Fruit fly (Drosophila melanogaster) whole organism, embryonic: Measurements from ENCODE around the gene hry.

ENCODE experiments used
- ATbp ChIP-seq: fragments of 200-800 bp; sonication (Bioruptor generic); optimal IDR thresholded peaks from 2 replicates; lab custom pipeline; 2017; ENCODE audit warnings: missing biosample characterization, mild to moderate bottlenecking, missing genetic modification characterization, missing genetic modification reagents
- C15 ChIP-seq: fragments of 200-800 bp; sonication (Bioruptor generic); IDR thresholded peaks from 3 replicates; pipeline ENCODE4 v1.3.6; 2022; ENCODE audit warnings: missing biosample characterization, missing genetic modification characterization
- CG10959 ChIP-seq: fragments of 200-800 bp; sonication (Bioruptor generic); IDR thresholded peaks from 2 replicates; pipeline ENCODE4 v1.3.6; 2022; ENCODE audit warnings: missing biosample characterization, missing genetic modification characterization
- CG11247 ChIP-seq: fragments of 200-800 bp; sonication (Bioruptor generic); IDR thresholded peaks from 2 replicates; pipeline ENCODE4 v1.3.6; 2022; ENCODE audit warnings: missing biosample characterization, missing genetic modification characterization
- CG12155 ChIP-seq: fragments of 200-800 bp; sonication (Bioruptor generic); optimal IDR thresholded peaks from 3 replicates; lab custom pipeline; 2016; ENCODE audit warnings: missing biosample characterization, missing genetic modification characterization
- CG1233 ChIP-seq: fragments of 200-800 bp; sonication (Bioruptor generic); optimal IDR thresholded peaks from 4 replicates; lab custom pipeline; 2018; ENCODE audit warnings: missing biosample characterization, mild to moderate bottlenecking, missing genetic modification characterization
- CG12659 ChIP-seq: fragments of 200-800 bp; sonication (Bioruptor generic); optimal IDR thresholded peaks from 3 replicates; lab custom pipeline; 2017; ENCODE audit warnings: mild to moderate bottlenecking, missing biosample characterization, missing genetic modification reagents, missing genetic modification characterization
- CG15073 ChIP-seq: fragments of 200-800 bp; sonication (Bioruptor generic); optimal IDR thresholded peaks from 2 replicates; lab custom pipeline; 2016; ENCODE audit warnings: missing biosample characterization, missing genetic modification characterization
- CG15514 ChIP-seq: fragments of 200-800 bp; sonication (Bioruptor generic); optimal IDR thresholded peaks from 3 replicates; lab custom pipeline; 2017; ENCODE audit warnings: missing biosample characterization, missing genetic modification characterization, mild to moderate bottlenecking, moderate library complexity, missing genetic modification reagents
- CG1602 ChIP-seq: fragments of 200-800 bp; sonication (Bioruptor generic); optimal IDR thresholded peaks from 3 replicates; lab custom pipeline; 2016; ENCODE audit warnings: missing biosample characterization, missing genetic modification characterization
- CG1647 ChIP-seq: fragments of 200-800 bp; sonication (Bioruptor generic); optimal IDR thresholded peaks from 3 replicates; lab custom pipeline; 2016; ENCODE audit warnings: missing biosample characterization, missing genetic modification characterization
- CG16863 ChIP-seq: fragments of 200-800 bp; sonication (Bioruptor generic); optimal IDR thresholded peaks from 3 replicates; lab custom pipeline; 2016; ENCODE audit warnings: missing biosample characterization, missing genetic modification characterization
- CG18619 ChIP-seq: fragments of 200-800 bp; sonication (Bioruptor generic); optimal IDR thresholded peaks from 3 replicates; lab custom pipeline; 2017; ENCODE audit warnings: missing biosample characterization, mild to moderate bottlenecking, missing genetic modification characterization
- CG3281 ChIP-seq: fragments of 200-800 bp; sonication (Bioruptor generic); optimal IDR thresholded peaks from 3 replicates; lab custom pipeline; 2017; ENCODE audit warnings: missing biosample characterization, mild to moderate bottlenecking, missing genetic modification characterization
- CG4360 ChIP-seq: fragments of 200-800 bp; sonication (Bioruptor generic); IDR thresholded peaks from 2 replicates; pipeline ENCODE4 v1.3.6; 2022; ENCODE audit warnings: missing biosample characterization, missing genetic modification characterization
- CG6813 ChIP-seq: fragments of 200-800 bp; sonication (Bioruptor generic); optimal IDR thresholded peaks from 2 replicates; lab custom pipeline; 2017; ENCODE audit warnings: missing biosample characterization, missing genetic modification characterization, mild to moderate bottlenecking, moderate library complexity, missing genetic modification reagents
- CG8924 ChIP-seq: fragments of 200-800 bp; optimal IDR thresholded peaks from 3 replicates; lab custom pipeline; 2019; ENCODE audit warnings: missing biosample characterization, mild to moderate bottlenecking, missing genetic modification characterization, moderate library complexity
- CG8944 ChIP-seq: fragments of 200-800 bp; sonication (Bioruptor generic); optimal IDR thresholded peaks from 3 replicates; lab custom pipeline; 2016; ENCODE audit warnings: missing biosample characterization, missing genetic modification characterization
- CG9437 ChIP-seq: fragments of 200-800 bp; sonication (Bioruptor generic); optimal IDR thresholded peaks from 2 replicates; lab custom pipeline; 2018; ENCODE audit warnings: missing biosample characterization, mild to moderate bottlenecking, missing genetic modification characterization
- Dbx ChIP-seq: fragments of 200-800 bp; sonication (Bioruptor generic); IDR thresholded peaks from 3 replicates; pipeline ENCODE4 v1.3.6; 2022; ENCODE audit warnings: missing biosample characterization, missing genetic modification characterization
- Doc2 ChIP-seq: fragments of 200-800 bp; sonication (Bioruptor generic); IDR thresholded peaks from 2 replicates; pipeline ENCODE4 v1.3.6; 2022; ENCODE audit warnings: missing biosample characterization, missing genetic modification characterization
- Dp ChIP-seq: fragments of 200-800 bp; sonication (Bioruptor generic); optimal IDR thresholded peaks from 2 replicates; lab custom pipeline; 2018; ENCODE audit warnings: missing biosample characterization, mild to moderate bottlenecking, missing genetic modification characterization, moderate library complexity
- Gsc ChIP-seq: fragments of 200-800 bp; sonication (Bioruptor generic); IDR thresholded peaks from 2 replicates; pipeline ENCODE4 v1.3.6; 2022; ENCODE audit warnings: missing biosample characterization, missing genetic modification characterization
- MESR4 ChIP-seq: fragments of 200-800 bp; sonication (Bioruptor generic); optimal IDR thresholded peaks from 2 replicates; lab custom pipeline; 2018; ENCODE audit warnings: missing biosample characterization, mild to moderate bottlenecking, missing genetic modification characterization, moderate library complexity
- Nf-YC ChIP-seq: fragments of 200-800 bp; optimal IDR thresholded peaks from 3 replicates; lab custom pipeline; 2019; ENCODE audit warnings: missing biosample characterization, mild to moderate bottlenecking, missing genetic modification characterization, moderate library complexity
- Rfx ChIP-seq: fragments of 200-800 bp; sonication (Bioruptor generic); IDR thresholded peaks from 2 replicates; pipeline ENCODE4 v1.3.6; 2022; ENCODE audit warnings: missing biosample characterization, missing genetic modification characterization
- Sry-β ChIP-seq: fragments of 200-800 bp; sonication (Bioruptor generic); optimal IDR thresholded peaks from 2 replicates; lab custom pipeline; 2018; ENCODE audit warnings: missing biosample characterization, mild to moderate bottlenecking, missing genetic modification characterization, moderate library complexity
- ac ChIP-seq: fragments of 200-800 bp; sonication (Bioruptor generic); optimal IDR thresholded peaks from 3 replicates; lab custom pipeline; 2017; ENCODE audit warnings: missing biosample characterization, mild to moderate bottlenecking, missing genetic modification characterization
- ash1 ChIP-seq: fragments of 200-800 bp; sonication (Bioruptor generic); optimal IDR thresholded peaks from 2 replicates; lab custom pipeline; 2018; ENCODE audit warnings: missing biosample characterization, mild to moderate bottlenecking, missing genetic modification characterization
- ato ChIP-seq: fragments of 200-800 bp; sonication (Bioruptor generic); IDR thresholded peaks from 2 replicates; pipeline ENCODE4 v1.3.6; 2022; ENCODE audit warnings: missing biosample characterization, missing genetic modification characterization; ENCODE audit not compliant: partially characterized antibody
- bab2 ChIP-seq: fragments of 200-800 bp; sonication (Bioruptor generic); optimal IDR thresholded peaks from 2 replicates; lab custom pipeline; 2016; ENCODE audit warnings: missing biosample characterization, missing genetic modification characterization
- chif ChIP-seq, 2 experiments: fragments of 200-800 bp; sonication (Bioruptor generic); optimal IDR thresholded peaks; 3 replicates each; lab custom pipeline; 2016; ENCODE audit warnings: missing biosample characterization in 2 of 2, missing genetic modification characterization in 2 of 2
- chn ChIP-seq: fragments of 200-800 bp; sonication (Bioruptor generic); optimal IDR thresholded peaks from 2 replicates; lab custom pipeline; 2016; ENCODE audit warnings: missing biosample characterization, missing genetic modification characterization
- dati ChIP-seq: fragments of 200-800 bp; sonication (Bioruptor generic); IDR thresholded peaks from 2 replicates; pipeline ENCODE4 v1.3.6; 2022; ENCODE audit warnings: missing biosample characterization, missing genetic modification characterization
- ewg ChIP-seq: fragments of 200-800 bp; sonication (Bioruptor generic); optimal IDR thresholded peaks from 3 replicates; lab custom pipeline; 2017; ENCODE audit warnings: mild to moderate bottlenecking, missing biosample characterization, missing genetic modification reagents, missing genetic modification characterization
- gfzf ChIP-seq: fragments of 200-800 bp; sonication (Bioruptor generic); optimal IDR thresholded peaks from 2 replicates; lab custom pipeline; 2016; ENCODE audit warnings: missing biosample characterization, mild to moderate bottlenecking, missing genetic modification characterization, moderate library complexity
- maf-S ChIP-seq: fragments of 200-800 bp; sonication (Bioruptor generic); optimal IDR thresholded peaks from 2 replicates; lab custom pipeline; 2016; ENCODE audit warnings: missing biosample characterization, missing genetic modification characterization
- nmo ChIP-seq: fragments of 200-800 bp; sonication (Bioruptor generic); optimal IDR thresholded peaks from 2 replicates; lab custom pipeline; 2018; ENCODE audit warnings: missing biosample characterization, mild to moderate bottlenecking, missing genetic modification characterization, moderate library complexity
- p53 ChIP-seq: fragments of 200-800 bp; sonication (Bioruptor generic); optimal IDR thresholded peaks from 2 replicates; lab custom pipeline; 2016; ENCODE audit warnings: missing biosample characterization, missing genetic modification characterization
- phol ChIP-seq: fragments of 200-800 bp; sonication (Bioruptor generic); optimal IDR thresholded peaks from 3 replicates; lab custom pipeline; 2018; ENCODE audit warnings: missing biosample characterization, mild to moderate bottlenecking, missing genetic modification characterization, moderate library complexity
- pnt ChIP-seq: fragments of 200-800 bp; sonication (Bioruptor generic); optimal IDR thresholded peaks from 3 replicates; lab custom pipeline; 2016; ENCODE audit warnings: missing biosample characterization, missing genetic modification characterization
- pum ChIP-seq: fragments of 200-800 bp; sonication (Bioruptor generic); optimal IDR thresholded peaks from 2 replicates; lab custom pipeline; 2016; ENCODE audit warnings: missing biosample characterization, missing genetic modification characterization
- ranshi ChIP-seq: fragments of 200-800 bp; sonication (Bioruptor generic); IDR thresholded peaks from 2 replicates; pipeline ENCODE4 v1.3.6; 2022; ENCODE audit warnings: missing biosample characterization, missing genetic modification characterization
- scrt ChIP-seq: fragments of 200-800 bp; sonication (Bioruptor generic); optimal IDR thresholded peaks from 2 replicates; lab custom pipeline; 2018; ENCODE audit warnings: missing biosample characterization, mild to moderate bottlenecking, missing genetic modification characterization, moderate library complexity
- sima ChIP-seq: fragments of 200-800 bp; sonication (Bioruptor generic); optimal IDR thresholded peaks from 2 replicates; lab custom pipeline; 2016; ENCODE audit warnings: missing biosample characterization, missing genetic modification characterization
- sug ChIP-seq: fragments of 200-800 bp; optimal IDR thresholded peaks from 2 replicates; lab custom pipeline; 2019; ENCODE audit warnings: missing biosample characterization, mild to moderate bottlenecking, missing genetic modification characterization, moderate library complexity
- unpg ChIP-seq: fragments of 200-800 bp; sonication (Bioruptor generic); optimal IDR thresholded peaks from 3 replicates; lab custom pipeline; 2018; ENCODE audit warnings: missing biosample characterization, mild to moderate bottlenecking, missing genetic modification characterization, moderate library complexity
- vvl ChIP-seq: fragments of 200-800 bp; sonication (Bioruptor generic); IDR thresholded peaks from 2 replicates; pipeline ENCODE4 v1.3.6; 2022; ENCODE audit warnings: missing biosample characterization, missing genetic modification characterization
- z ChIP-seq: fragments of 200-800 bp; sonication (Bioruptor generic); IDR thresholded peaks from 3 replicates; pipeline ENCODE4 v1.3.6; 2022; ENCODE audit warnings: missing biosample characterization, missing genetic modification characterization

hry gene

DNA sequence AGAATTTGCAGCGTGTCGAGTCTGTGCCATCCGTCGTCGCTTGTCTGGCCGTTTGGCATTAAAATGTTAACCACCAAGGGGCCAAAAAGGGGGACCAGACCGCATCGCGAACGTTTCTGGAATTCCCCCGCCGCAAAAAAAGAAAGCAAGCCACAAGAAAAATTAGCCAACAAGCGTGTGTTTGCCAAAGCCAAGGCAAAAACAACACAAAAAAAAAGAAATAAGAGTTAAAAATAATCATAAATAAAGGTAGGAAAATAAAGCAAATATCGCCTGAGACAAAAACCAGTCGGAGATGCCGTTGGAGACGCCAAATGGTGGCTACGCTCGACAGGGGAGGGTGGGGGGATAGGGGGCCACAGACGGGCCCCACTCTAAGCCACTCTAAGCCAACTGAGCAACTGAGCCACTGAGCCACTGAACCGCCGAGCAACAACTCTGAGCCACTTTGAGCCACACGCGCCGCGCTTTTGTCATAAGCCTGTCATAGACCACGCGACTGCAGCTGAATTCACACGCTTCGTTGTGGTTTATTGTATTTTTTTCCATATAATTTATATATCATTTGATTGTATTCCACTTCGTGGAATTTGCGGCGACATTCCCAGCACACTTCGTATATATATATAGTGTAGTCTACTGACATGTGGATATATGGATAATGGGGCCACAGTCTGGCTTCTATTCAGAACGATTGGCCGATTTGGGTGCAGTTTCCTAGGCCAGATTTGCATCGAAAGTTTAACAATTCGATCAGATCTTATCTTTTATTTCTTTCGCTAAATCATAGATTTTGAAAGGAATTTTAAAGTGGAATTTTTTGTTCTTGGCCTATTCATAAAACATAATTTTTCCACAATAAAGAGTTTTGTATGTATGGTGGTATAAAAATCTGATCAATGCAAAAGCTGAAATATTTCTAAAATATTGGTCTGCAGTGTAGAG lies 18.3 kb downstream of the hry start (continued):
- TF ChIP-seq CG8944 (GFP tag; lab: Kevin White, UChicago) (no peak), phol (tag; lab: Kevin White, UChicago) (no peak), CG1233 (GFP tag; lab: Kevin White, UChicago) (no peak), ac (GFP tag; lab: Kevin White, UChicago) (no peak), CG16863 (GFP tag; lab: Kevin White, UChicago) (no peak), ash1 (GFP tag; lab: Kevin White, UChicago) (no peak), CG4360 (GFP tag; lab: Robert Waterston, UW) (no peak), dati (no peak), Doc2 (GFP tag; lab: Robert Waterston, UW) (no peak), CG1647 (GFP tag; lab: Kevin White, UChicago) (no peak), CG12659 (GFP tag; lab: Kevin White, UChicago) (no peak), CG18619 (GFP tag; lab: Kevin White, UChicago) (no peak), sug (peak; percentile 38), maf-S (GFP tag; lab: Kevin White, UChicago) (no peak), CG12155 (no peak), p53 (GFP tag; lab: Kevin White, UChicago) (no peak), Rfx (GFP tag; lab: Robert Waterston, UW) (peak; percentile 26; the same call in 1 of the 2 replicates), Nf-YC (tag; lab: Kevin White, UChicago) (no peak), unpg (no peak), C15 (GFP tag; lab: Robert Waterston, UW) (0 out of 3 replicates have a peak, but pooled peaks have one; percentile 33), sima (GFP tag; lab: Kevin White, UChicago) (no peak), Dp (no peak), CG8924 (tag; lab: Kevin White, UChicago) (no peak), vvl (GFP tag; lab: Robert Waterston, UW) (0 out of 2 replicates have a peak, but pooled peaks have one; percentile 45), scrt (GFP tag; lab: Kevin White, UChicago) (no peak), pum (GFP tag; lab: Kevin White, UChicago) (no peak), CG1602 (GFP tag; lab: Kevin White, UChicago) (no peak), ato (no peak), Dbx (GFP tag; lab: Robert Waterston, UW) (0 out of 3 replicates have a peak, but pooled peaks have one; percentile 33), pnt (GFP tag; lab: Kevin White, UChicago) (no peak), CG10959 (GFP tag; lab: Robert Waterston, UW) (no peak), bab2 (GFP tag; lab: Kevin White, UChicago) (no peak), gfzf (GFP tag; lab: Kevin White, UChicago) (no peak), CG15514 (peak; percentile 9), z (GFP tag; lab: Robert Waterston, UW) (peak; percentile 80; the same call in 2 of the 3 replicates), MESR4 (GFP tag; lab: Kevin White, UChicago) (no peak), ATbp (GFP tag; lab: Kevin White, UChicago) (no peak), CG6813 (GFP tag; lab: Kevin White, UChicago) (no peak), ewg (GFP tag; lab: Kevin White, UChicago) (no peak), Sry-β (GFP tag; lab: Kevin White, UChicago) (no peak), ranshi (GFP tag; lab: Robert Waterston, UW) (no peak), chif (GFP tag; optimal IDR thresholded peaks at IDR 0.05; lab: Kevin White, UChicago) (no peak), CG9437 (GFP tag; lab: Kevin White, UChicago) (no peak), nmo (GFP tag; lab: Kevin White, UChicago) (no peak), CG11247 (GFP tag; lab: Robert Waterston, UW) (no peak), chn (GFP tag; lab: Kevin White, UChicago) (no peak), Gsc (GFP tag; lab: Robert Waterston, UW) (no peak), CG3281 (GFP tag; lab: Kevin White, UChicago) (peak; percentile 17), CG15073 (GFP tag; lab: Kevin White, UChicago) (no peak)
